Fruit fly (Drosophila melanogaster) ovary, adult (tissue): ENCODE results near the gene CG5421.

ENCODE experiments used
- CG17801 ChIP-seq: fragments of 200-800 bp; optimal IDR thresholded peaks from 2 replicates; lab custom pipeline; 2019; ENCODE audit warnings: missing biosample characterization, mild to moderate bottlenecking, missing genetic modification characterization, moderate library complexity; ENCODE audit not compliant: partially characterized antibody

The CG5421 gene

DNA sequence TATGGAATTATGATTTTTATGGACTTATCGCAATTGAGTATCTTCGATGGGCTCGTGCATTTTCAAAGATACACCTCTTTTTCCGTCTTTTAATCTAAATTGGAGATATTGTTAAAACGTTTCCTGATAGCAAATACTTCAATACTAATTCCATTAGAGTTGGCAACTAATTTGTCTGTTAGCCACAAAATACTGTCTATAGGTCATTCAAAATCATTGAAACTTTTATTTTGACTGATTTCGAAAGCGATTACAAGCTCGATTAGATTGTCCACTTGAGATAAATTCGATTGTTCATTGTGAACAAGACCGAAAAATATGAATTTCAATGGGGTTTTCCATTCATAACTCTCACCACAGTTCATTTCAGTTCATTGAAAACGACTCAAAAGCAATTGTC is 28.2 kb upstream of the CG5421 start:
- no peak for TF ChIP-seq CG17801 (GFP tag; lab: Kevin White, UChicago)

- TF ChIP-seq CG17801 (GFP tag; lab: Kevin White, UChicago): peak; percentile 25
These were observed 27.4 kb upstream of the CG5421 start for dm6 chr2L:12475308-12475707.

- TF ChIP-seq CG17801 (GFP tag; lab: Kevin White, UChicago): no peak
These were observed 26.4 kb upstream of the CG5421 start for dm6 chr2L:12474212-12474891.

DNA sequence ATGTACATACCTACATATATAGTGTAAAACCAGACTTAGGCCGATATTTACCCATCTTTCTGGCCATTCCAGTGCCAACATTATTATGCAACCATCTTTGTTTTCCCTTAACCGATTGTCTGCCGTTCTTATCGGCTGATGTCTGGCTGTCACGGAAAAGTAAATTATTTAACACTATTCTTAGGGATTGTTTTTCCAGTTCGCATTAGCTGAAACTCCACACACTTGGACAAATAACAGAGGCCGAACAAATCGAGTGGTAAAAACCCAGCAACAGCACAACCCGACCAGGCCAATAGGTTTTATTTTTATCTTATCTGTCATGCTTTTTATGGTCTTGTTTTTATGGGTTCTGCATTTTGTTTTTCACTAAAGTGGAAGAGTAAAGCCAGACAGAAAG is 25.7 kb upstream of the CG5421 start:
- no peak for TF ChIP-seq CG17801 (GFP tag; lab: Kevin White, UChicago)

dm6 chr2L:12472988-12473387 is 25.1 kb upstream of the CG5421 start:
- TF ChIP-seq CG17801 (GFP tag; lab: Kevin White, UChicago): no peak

DNA sequence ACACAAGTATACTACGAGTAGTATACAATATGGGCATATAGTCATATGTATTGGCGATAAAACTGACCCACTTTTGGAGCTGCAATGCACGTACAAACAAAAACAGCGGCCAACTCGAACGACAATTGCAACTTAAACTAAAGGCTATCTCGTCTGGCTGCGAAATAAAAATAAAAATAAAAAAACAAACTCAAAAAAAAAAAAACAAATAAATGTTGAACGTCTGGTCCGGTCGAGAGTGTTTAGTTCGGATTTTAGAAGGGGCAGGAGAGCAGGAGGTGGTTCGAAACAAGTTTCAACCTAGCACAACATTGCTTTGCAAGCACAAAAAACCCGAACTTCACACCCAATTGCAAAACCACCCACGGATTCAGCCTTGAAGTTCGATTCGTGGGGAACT is 24.0 kb upstream of the CG5421 start:
- no peak for TF ChIP-seq CG17801 (GFP tag; lab: Kevin White, UChicago)

- TF ChIP-seq CG17801 (GFP tag; lab: Kevin White, UChicago): no peak
These were observed 21.3 kb upstream of the CG5421 start for dm6 chr2L:12469235-12469634.

DNA sequence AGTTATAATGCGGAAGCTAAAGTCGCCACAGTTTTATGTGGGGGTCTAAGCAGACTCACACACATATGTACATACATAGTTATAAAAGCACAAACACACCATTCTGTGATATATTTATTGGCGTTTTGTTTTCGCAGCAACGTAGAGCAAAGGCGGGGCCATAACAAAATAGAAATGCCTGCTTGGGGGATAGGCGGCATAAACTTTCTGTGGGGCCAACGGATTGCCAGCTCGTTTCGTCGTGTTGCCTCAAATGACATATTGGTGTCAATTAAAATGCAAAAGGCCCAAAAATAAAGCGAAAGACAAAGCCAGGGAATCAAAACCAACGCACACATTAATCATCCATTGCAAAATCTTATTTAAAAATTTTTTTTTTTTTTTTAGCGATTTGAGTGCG is 20.9 kb upstream of the CG5421 start:
- no peak for TF ChIP-seq CG17801 (GFP tag; lab: Kevin White, UChicago)

DNA sequence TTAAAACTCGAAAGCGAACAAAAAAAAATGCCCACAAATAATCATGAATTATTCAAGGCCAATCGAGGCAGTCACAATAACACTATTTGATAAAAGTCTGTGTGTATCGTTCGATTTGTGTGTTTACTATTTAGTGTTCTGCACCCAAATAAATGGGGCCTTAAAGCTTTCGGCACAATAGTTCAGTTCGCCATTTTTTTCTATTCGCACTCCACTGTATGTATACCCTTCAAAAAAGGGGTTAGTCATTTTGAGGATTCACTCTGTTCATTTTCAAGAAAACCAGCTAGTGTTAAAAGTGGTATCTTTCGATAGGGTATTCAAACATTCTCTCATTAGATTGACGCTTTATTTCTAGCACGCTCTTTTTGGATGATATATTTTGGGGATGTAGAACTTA is 19.7 kb upstream of the CG5421 start:
- peak; percentile 17 for TF ChIP-seq CG17801 (GFP tag; lab: Kevin White, UChicago)

DNA sequence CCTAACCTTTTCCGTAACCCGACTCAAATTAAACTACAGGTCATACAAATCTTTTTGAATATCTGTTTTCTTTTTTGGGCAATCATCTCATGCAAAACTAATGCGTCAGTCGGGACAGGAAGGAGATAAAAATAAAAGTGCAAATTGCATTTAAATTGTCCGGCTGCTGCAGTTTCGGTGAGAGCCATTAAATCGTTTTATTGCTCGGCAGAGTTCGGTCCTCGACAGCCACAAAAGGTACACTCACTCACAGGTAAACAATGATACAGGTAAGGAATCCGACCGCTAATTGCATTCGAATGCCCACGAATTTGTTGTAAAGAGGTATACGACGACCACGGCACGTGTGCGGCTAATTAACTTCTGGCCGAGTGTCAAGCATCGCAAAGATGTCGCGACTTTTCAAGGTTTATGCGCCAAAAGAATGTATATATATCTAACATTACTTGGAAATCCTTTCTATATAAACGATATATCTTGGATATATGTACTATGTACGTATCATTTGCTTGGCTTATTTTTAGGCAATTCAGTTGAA is 18.6 kb upstream of the CG5421 start:
- TF ChIP-seq CG17801 (GFP tag; lab: Kevin White, UChicago): no peak

- TF ChIP-seq CG17801 (GFP tag; lab: Kevin White, UChicago): no peak
These were observed 17.5 kb upstream of the CG5421 start for dm6 chr2L:12465164-12466011.

DNA sequence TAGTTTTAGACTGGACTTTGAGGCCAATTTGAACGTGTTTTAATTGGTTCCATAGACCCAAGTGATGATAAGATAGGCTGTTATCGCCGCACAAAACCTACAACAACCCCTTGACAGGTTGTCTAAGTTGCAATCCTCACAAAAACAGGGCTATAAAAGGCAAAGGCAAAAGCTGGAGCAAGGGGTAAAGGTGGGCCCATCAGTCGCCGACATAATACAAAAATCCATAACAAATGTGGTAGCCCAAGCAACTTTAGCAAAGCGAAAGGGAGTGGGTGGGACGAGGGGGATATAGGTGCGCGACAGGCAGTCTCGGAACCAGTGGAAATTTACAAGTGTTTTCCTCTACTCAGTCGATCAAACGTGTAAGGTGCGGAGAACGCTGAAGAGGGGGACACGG is 16.1 kb upstream of the CG5421 start:
- no peak for TF ChIP-seq CG17801 (GFP tag; lab: Kevin White, UChicago)

- no peak for TF ChIP-seq CG17801 (GFP tag; lab: Kevin White, UChicago)
These were observed 15.1 kb upstream of the CG5421 start for dm6 chr2L:12463037-12463436.

- TF ChIP-seq CG17801 (GFP tag; lab: Kevin White, UChicago): peak; percentile 31
These were observed 13.1 kb upstream of the CG5421 start for dm6 chr2L:12460767-12461739.

dm6 chr2L:12459841-12460240 is 11.9 kb upstream of the CG5421 start:
- no peak for TF ChIP-seq CG17801 (GFP tag; lab: Kevin White, UChicago)
